Worm (Caenorhabditis elegans): ENCODE measurements around the gene ZK1240.9.
"Not testable (repeated sequence)": the region's sequence is repeated elsewhere in the genome, so short reads cannot be mapped to it uniquely, and the experiment has no call there.

ZK1240.9 gene

DNA sequence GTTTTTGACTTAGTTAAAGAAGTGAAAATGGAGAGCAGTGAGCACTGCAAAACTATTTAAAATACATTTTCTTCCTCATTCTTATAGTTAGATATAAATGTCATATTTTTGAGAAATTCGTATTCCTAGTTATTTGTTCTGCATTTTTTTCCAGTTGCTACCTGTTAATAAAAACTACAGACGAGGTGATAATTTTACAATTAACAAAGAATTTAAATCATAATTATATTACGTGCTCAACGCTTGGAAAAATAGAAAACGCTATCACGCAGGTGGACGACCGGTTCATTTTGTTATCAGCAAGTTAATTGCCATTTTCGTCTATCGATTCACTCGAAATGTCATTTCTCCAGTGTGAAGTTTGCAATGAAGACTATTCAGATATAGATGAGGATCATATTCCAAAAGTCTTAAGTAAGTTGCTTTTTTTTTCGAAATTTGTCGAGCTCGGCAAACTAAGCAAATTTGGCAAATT, at the start of gene ZK1240.9, which contains the start of gene ZK1240.5:
Gene ZK1240.9, plus strand, starts transcription at position 307 of the 475 bp plus-strand sequence.
Gene ZK1240.5, minus strand, starts transcription at position 51 of the 475 bp plus-strand sequence.
- TF ChIP-seq klf-2 (GFP tag; conservative IDR thresholded peaks at IDR 0.05), result no peak
- no peak for TF ChIP-seq T22C8.4 (GFP tag; IDR thresholded peaks at IDR 0.05)
- TF ChIP-seq cog-1 (tag; optimal IDR thresholded peaks at IDR 0.05), result no peak
- no peak for TF ChIP-seq med-1 (GFP tag; optimal IDR thresholded peaks at IDR 0.05; ENCODE audit: insufficient read depth)
- TF ChIP-seq flt-1 (GFP tag; IDR thresholded peaks at IDR 0.05), result no peak
- TF ChIP-seq ztf-29 (GFP tag; IDR thresholded peaks at IDR 0.05), result no peak
- no peak for TF ChIP-seq ztf-23 (GFP tag; IDR thresholded peaks at IDR 0.05)
- TF ChIP-seq ref-1 (GFP tag; conservative IDR thresholded peaks at IDR 0.05), result no peak
- no peak for TF ChIP-seq tab-1 (GFP tag; IDR thresholded peaks at IDR 0.05)

- TF ChIP-seq ztf-23 (GFP tag; IDR thresholded peaks at IDR 0.05), result no peak
- no peak for TF ChIP-seq T22C8.4 (GFP tag; IDR thresholded peaks at IDR 0.05)
- no peak for TF ChIP-seq ztf-29 (GFP tag; IDR thresholded peaks at IDR 0.05)
- TF ChIP-seq tab-1 (GFP tag; IDR thresholded peaks at IDR 0.05), result no peak
- TF ChIP-seq klf-2 (GFP tag; conservative IDR thresholded peaks at IDR 0.05), result no peak
- TF ChIP-seq flt-1 (GFP tag; IDR thresholded peaks at IDR 0.05), result no peak
- no peak for TF ChIP-seq cog-1 (tag; optimal IDR thresholded peaks at IDR 0.05)
These were observed 44.2 kb upstream of the ZK1240.9 start for ce11 chrII:2273750-2274149.

DNA sequence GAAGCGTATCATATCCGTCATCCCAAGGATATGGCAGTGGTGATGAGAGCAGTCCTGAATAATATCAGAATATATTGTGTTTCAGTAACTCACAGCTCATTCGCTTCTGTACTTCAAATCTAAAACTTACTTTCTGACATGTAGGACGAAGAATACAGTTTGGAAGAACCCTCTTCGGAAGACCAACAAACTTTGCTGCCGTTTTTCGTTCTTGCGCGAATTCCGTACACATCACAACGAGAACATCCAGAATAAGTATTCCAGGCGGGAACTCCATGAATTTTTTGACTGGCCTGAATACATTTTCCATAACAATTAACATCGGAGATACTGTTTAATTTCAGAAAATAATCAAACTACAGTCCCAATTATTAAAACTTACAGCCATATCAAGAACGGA, 40.6 kb upstream of the ZK1240.9 start, which contains the start of gene K09F6.15:
Gene K09F6.15, minus strand, starts transcription at position 101 of the 400 bp plus-strand sequence.
- TF ChIP-seq ztf-29 (GFP tag; IDR thresholded peaks at IDR 0.05) (no peak), flt-1 (GFP tag; IDR thresholded peaks at IDR 0.05) (no peak), ref-1 (GFP tag; conservative IDR thresholded peaks at IDR 0.05) (no peak), ztf-23 (GFP tag; IDR thresholded peaks at IDR 0.05) (no peak), T22C8.4 (GFP tag; IDR thresholded peaks at IDR 0.05) (no peak), med-1 (GFP tag; optimal IDR thresholded peaks at IDR 0.05; ENCODE audit: insufficient read depth) (no peak), cog-1 (tag; optimal IDR thresholded peaks at IDR 0.05) (no peak), tab-1 (GFP tag; IDR thresholded peaks at IDR 0.05) (no peak), klf-2 (GFP tag; conservative IDR thresholded peaks at IDR 0.05) (no peak)

DNA sequence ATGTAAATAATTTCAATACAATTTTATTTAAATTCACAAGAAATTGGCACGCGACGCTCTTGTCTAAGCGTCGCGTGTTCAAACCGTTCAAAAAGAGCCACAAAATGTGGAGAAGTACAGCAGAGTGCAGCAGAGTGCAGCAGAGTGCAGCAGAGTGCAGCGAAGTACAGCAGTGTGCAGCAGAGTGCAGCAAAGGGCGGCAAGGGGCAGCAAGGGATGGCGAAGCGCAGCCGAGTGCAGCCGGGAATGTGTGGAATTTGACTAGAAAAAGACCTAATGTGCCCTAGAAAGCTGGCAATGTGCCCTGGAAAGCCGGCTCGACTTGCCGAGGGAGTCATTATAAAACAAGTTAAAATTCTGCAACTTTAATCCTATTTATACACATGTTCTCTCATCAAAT, 38.7 kb upstream of the ZK1240.9 start, which contains the start of gene K09F6.6:
Gene K09F6.6, minus strand, starts transcription at position 43 of the 400 bp plus-strand sequence.
- TF ChIP-seq ztf-29 (GFP tag; IDR thresholded peaks at IDR 0.05) (no peak), tab-1 (GFP tag; IDR thresholded peaks at IDR 0.05) (no peak), cog-1 (tag; optimal IDR thresholded peaks at IDR 0.05) (no peak), med-1 (GFP tag; optimal IDR thresholded peaks at IDR 0.05; ENCODE audit: insufficient read depth) (no peak), ref-1 (GFP tag; conservative IDR thresholded peaks at IDR 0.05) (no peak), klf-2 (GFP tag; conservative IDR thresholded peaks at IDR 0.05) (no peak), flt-1 (GFP tag; IDR thresholded peaks at IDR 0.05) (no peak), ztf-23 (GFP tag; IDR thresholded peaks at IDR 0.05) (no peak), T22C8.4 (GFP tag; IDR thresholded peaks at IDR 0.05) (no peak)

DNA sequence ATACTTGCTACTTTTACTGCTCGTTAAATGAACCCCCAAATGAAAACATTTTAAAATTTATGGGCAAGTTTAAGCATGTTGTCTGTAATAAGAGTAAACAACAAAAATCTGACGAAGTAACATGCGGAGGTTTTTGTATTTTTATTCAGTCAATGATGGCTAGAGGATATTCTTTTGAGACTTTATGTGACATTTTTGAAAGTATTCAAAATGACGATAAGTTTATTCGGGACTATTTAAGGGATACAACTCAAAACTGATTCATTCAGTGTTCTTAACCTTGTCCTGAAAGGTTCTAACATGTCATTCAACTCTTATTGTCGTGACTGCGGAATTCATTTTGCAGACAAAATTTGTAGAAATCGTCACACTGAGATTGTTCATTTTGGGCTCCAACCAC, 38.1 kb upstream of the ZK1240.9 start, which contains the start of gene K09F6.11:
Gene K09F6.11, plus strand, starts transcription at position 301 of the 400 bp plus-strand sequence.
- TF ChIP-seq flt-1 (GFP tag; IDR thresholded peaks at IDR 0.05), result no peak
- TF ChIP-seq med-1 (GFP tag; optimal IDR thresholded peaks at IDR 0.05; ENCODE audit: insufficient read depth), result no peak
- TF ChIP-seq ztf-29 (GFP tag; IDR thresholded peaks at IDR 0.05), result no peak
- no peak for TF ChIP-seq T22C8.4 (GFP tag; IDR thresholded peaks at IDR 0.05)
- TF ChIP-seq cog-1 (tag; optimal IDR thresholded peaks at IDR 0.05), result no peak

DNA sequence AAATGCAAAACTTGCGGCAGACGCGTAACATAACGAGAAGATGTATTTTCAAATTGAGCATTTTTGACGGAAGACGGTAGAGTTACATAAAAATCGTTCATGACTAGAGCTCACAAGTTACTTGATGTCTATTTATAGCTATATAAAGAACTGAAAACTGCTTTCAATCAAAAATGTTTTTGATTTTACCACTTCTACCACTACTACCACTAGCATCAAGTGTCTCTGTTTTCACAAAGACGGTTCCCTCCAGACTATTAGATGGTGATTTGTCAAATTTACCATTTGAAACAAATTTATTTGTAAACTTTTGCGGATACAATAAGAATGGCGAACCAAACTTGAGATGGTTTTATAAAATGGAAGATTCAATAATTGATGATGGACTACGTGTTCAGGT, 35.4 kb upstream of the ZK1240.9 start, which contains the start of gene K09F6.9:
Gene K09F6.9, minus strand, starts transcription at position 101 of the 400 bp plus-strand sequence.
- TF ChIP-seq ref-1 (GFP tag; conservative IDR thresholded peaks at IDR 0.05); ztf-29 (GFP tag; IDR thresholded peaks at IDR 0.05); tab-1 (GFP tag; IDR thresholded peaks at IDR 0.05): not testable (repeated sequence)

DNA sequence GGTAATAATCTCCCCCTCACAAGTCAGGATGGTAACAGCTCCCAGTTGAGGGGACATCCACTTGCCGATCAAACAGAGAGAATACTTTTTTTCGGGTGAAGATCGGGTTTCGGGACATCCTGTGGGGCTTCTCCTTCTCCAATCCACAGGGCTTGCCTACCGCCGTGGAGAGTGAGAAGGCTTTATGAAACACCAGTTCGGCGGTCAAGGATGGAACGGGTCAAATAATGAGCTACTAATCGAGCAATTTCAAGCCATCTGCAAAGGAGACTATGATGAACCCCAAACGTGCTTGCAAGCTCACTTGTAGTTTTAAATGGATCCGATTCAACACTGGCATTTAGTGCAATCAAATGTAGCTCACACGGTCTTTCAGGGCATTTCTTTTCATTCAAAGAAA, 33.3 kb upstream of the ZK1240.9 start:
- no peak for TF ChIP-seq ztf-23 (GFP tag; IDR thresholded peaks at IDR 0.05)
- TF ChIP-seq tab-1 (GFP tag; IDR thresholded peaks at IDR 0.05), result no peak
- TF ChIP-seq flt-1 (GFP tag; IDR thresholded peaks at IDR 0.05), result no peak
- no peak for TF ChIP-seq ref-1 (GFP tag; conservative IDR thresholded peaks at IDR 0.05)
- TF ChIP-seq cog-1 (tag; optimal IDR thresholded peaks at IDR 0.05), result no peak
- TF ChIP-seq med-1 (GFP tag; optimal IDR thresholded peaks at IDR 0.05; ENCODE audit: insufficient read depth), result no peak
- TF ChIP-seq T22C8.4 (GFP tag; IDR thresholded peaks at IDR 0.05), result no peak
- TF ChIP-seq klf-2 (GFP tag; conservative IDR thresholded peaks at IDR 0.05), result no peak

DNA sequence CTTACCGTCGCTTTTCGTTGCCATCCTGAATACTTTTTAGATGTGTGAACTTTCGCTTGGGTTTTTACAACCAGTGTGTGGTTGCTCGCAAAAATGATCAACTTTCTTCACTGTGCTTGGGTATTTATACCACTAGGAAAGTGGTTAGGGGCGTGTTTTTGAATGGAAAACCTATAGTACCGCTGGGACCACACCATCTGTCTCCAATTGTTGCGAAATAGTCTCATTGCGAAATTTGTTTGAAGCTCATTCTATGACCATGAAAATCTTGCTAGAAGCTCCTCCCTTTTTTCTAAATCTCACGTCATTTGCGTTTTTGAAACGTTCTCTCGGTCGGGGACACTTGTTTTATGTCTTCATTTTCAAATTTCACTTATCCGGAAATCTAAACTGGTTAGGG, 29.2 kb upstream of the ZK1240.9 start, which contains the start of the genes K09F6.10 and K09F6.13:
Gene K09F6.10, minus strand, starts transcription at position 86 of the 400 bp plus-strand sequence.
Gene K09F6.13, plus strand, starts transcription at position 317 of the 400 bp plus-strand sequence.
- TF ChIP-seq med-1 (GFP tag; optimal IDR thresholded peaks at IDR 0.05; ENCODE audit: insufficient read depth) (no peak), tab-1 (GFP tag; IDR thresholded peaks at IDR 0.05) (no peak), cog-1 (tag; optimal IDR thresholded peaks at IDR 0.05) (no peak), flt-1 (GFP tag; IDR thresholded peaks at IDR 0.05) (no peak)

- TF ChIP-seq cog-1 (tag; optimal IDR thresholded peaks at IDR 0.05) (no peak), tab-1 (GFP tag; IDR thresholded peaks at IDR 0.05) (no peak), flt-1 (GFP tag; IDR thresholded peaks at IDR 0.05) (no peak), T22C8.4 (GFP tag; IDR thresholded peaks at IDR 0.05) (no peak), ref-1 (GFP tag; conservative IDR thresholded peaks at IDR 0.05) (no peak), ztf-29 (GFP tag; IDR thresholded peaks at IDR 0.05) (no peak), ztf-23 (GFP tag; IDR thresholded peaks at IDR 0.05) (no peak)
These were observed 28.5 kb upstream of the ZK1240.9 start for ce11 chrII:2289441-2289840.

DNA sequence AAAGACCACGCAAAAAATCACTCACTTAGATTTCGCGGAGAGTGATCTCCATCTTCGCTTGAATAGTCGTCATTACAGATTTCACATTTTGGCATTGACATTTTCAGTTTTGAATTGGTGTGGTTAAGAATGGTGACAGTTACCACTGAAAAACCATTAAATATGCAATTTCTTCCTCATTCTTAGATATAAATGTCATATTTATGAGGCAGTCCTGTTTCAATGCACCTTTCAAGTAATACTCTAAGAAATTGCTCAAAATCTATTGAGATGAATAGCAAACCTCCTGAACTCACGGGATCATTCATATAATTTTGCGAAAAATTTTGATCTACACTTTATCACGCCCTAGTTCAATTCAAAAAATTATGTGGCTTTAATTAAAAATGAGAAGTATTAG, 26.0 kb upstream of the ZK1240.9 start, which contains the start of gene K09F6.7:
Gene K09F6.7, minus strand, starts transcription at position 101 of the 400 bp plus-strand sequence.
- no peak for TF ChIP-seq ref-1 (GFP tag; conservative IDR thresholded peaks at IDR 0.05)
